Fruit fly (Drosophila melanogaster) whole organism, prepupa: ENCODE measurements around the gene CG14448.
A peak's percentile ranks its signal among the peaks of the same experiment; 100 is the strongest.

ENCODE experiments used
- Blimp-1 ChIP-seq: fragments of 200-800 bp; sonication (Bioruptor generic); optimal IDR thresholded peaks from 3 replicates; lab custom pipeline; 2017; ENCODE audit warnings: missing biosample characterization, missing genetic modification characterization, mild to moderate bottlenecking, moderate library complexity, missing genetic modification reagents
- CG10631 ChIP-seq: fragments of 200-800 bp; sonication (Bioruptor generic); optimal IDR thresholded peaks from 2 replicates; lab custom pipeline; 2016; ENCODE audit warnings: missing biosample characterization, missing genetic modification characterization
- CG11762 ChIP-seq: fragments of 200-800 bp; sonication (Bioruptor generic); optimal IDR thresholded peaks from 3 replicates; lab custom pipeline; 2016; ENCODE audit warnings: missing biosample characterization, missing genetic modification characterization; ENCODE audit not compliant: insufficient read depth
- CG15336 ChIP-seq: fragments of 200-800 bp; sonication (Bioruptor generic); IDR thresholded peaks from 2 replicates; pipeline ENCODE4 v1.3.6; 2022; ENCODE audit warnings: missing biosample characterization, missing genetic modification characterization
- CG16779 ChIP-seq: fragments of 200-800 bp; sonication (Bioruptor generic); optimal IDR thresholded peaks from 3 replicates; lab custom pipeline; 2017; ENCODE audit warnings: missing biosample characterization, mild to moderate bottlenecking, missing genetic modification characterization
- CG32006 ChIP-seq: fragments of 200-800 bp; sonication (Bioruptor generic); optimal IDR thresholded peaks from 3 replicates; lab custom pipeline; 2017; ENCODE audit warnings: missing biosample characterization, mild to moderate bottlenecking, missing genetic modification characterization
- CG34406 ChIP-seq: fragments of 200-800 bp; sonication (Bioruptor generic); optimal IDR thresholded peaks from 3 replicates; lab custom pipeline; 2016; ENCODE audit warnings: missing biosample characterization, missing genetic modification characterization
- CG4318 ChIP-seq: fragments of 200-800 bp; sonication (Bioruptor generic); optimal IDR thresholded peaks from 3 replicates; lab custom pipeline; 2017; ENCODE audit warnings: missing biosample characterization, mild to moderate bottlenecking, missing genetic modification characterization
- CG6163 ChIP-seq: fragments of 200-800 bp; sonication (Bioruptor generic); IDR thresholded peaks from 3 replicates; pipeline ENCODE4 v1.3.6; 2022; ENCODE audit warnings: missing biosample characterization, missing genetic modification characterization
- CG6276 ChIP-seq: fragments of 200-800 bp; sonication (Bioruptor generic); optimal IDR thresholded peaks from 2 replicates; lab custom pipeline; 2017; ENCODE audit warnings: missing biosample characterization, mild to moderate bottlenecking, missing genetic modification characterization
- CG6808 ChIP-seq: fragments of 200-800 bp; sonication (Bioruptor generic); optimal IDR thresholded peaks from 3 replicates; lab custom pipeline; 2017; ENCODE audit warnings: missing biosample characterization, missing genetic modification characterization, mild to moderate bottlenecking, moderate library complexity, missing genetic modification reagents
- CG6854 ChIP-seq: fragments of 200-800 bp; sonication (Bioruptor generic); optimal IDR thresholded peaks from 2 replicates; lab custom pipeline; 2017; ENCODE audit warnings: missing biosample characterization, mild to moderate bottlenecking, missing genetic modification characterization
- CG7368 ChIP-seq: fragments of 200-800 bp; sonication (Bioruptor generic); optimal IDR thresholded peaks from 3 replicates; lab custom pipeline; 2016; ENCODE audit warnings: missing biosample characterization, missing genetic modification characterization
- CG8119 ChIP-seq: fragments of 200-800 bp; sonication (Bioruptor generic); IDR thresholded peaks from 3 replicates; pipeline ENCODE4 v1.3.6; 2022; ENCODE audit warnings: missing biosample characterization, missing genetic modification characterization
- CG9139 ChIP-seq: fragments of 200-800 bp; sonication (Bioruptor generic); optimal IDR thresholded peaks from 3 replicates; lab custom pipeline; 2017; ENCODE audit warnings: missing biosample characterization, mild to moderate bottlenecking, missing genetic modification characterization
- Eip93F ChIP-seq: fragments of 200-800 bp; sonication (Bioruptor generic); optimal IDR thresholded peaks from 2 replicates; lab custom pipeline; 2016; ENCODE audit warnings: missing biosample characterization, mild to moderate bottlenecking, missing genetic modification characterization
- Ets96B ChIP-seq: fragments of 200-800 bp; optimal IDR thresholded peaks from 2 replicates; lab custom pipeline; 2019; ENCODE audit warnings: missing biosample characterization, mild to moderate bottlenecking, missing genetic modification characterization, moderate library complexity
- Gug ChIP-seq: fragments of 200-800 bp; sonication (Bioruptor generic); IDR thresholded peaks from 2 replicates; pipeline ENCODE4 v1.3.6; 2022; ENCODE audit warnings: missing biosample characterization, missing genetic modification characterization
- Hr39 ChIP-seq: fragments of 200-800 bp; sonication (Bioruptor generic); optimal IDR thresholded peaks from 2 replicates; lab custom pipeline; 2016; ENCODE audit warnings: missing biosample characterization, missing genetic modification characterization
- Hr4 ChIP-seq: fragments of 200-800 bp; sonication (Bioruptor generic); optimal IDR thresholded peaks from 3 replicates; lab custom pipeline; 2016; ENCODE audit warnings: missing biosample characterization, missing genetic modification characterization
- Lpt ChIP-seq: fragments of 200-800 bp; sonication (Bioruptor generic); optimal IDR thresholded peaks from 3 replicates; lab custom pipeline; 2016; ENCODE audit warnings: missing biosample characterization, missing genetic modification characterization
- Smox ChIP-seq: fragments of 200-800 bp; sonication (Bioruptor generic); optimal IDR thresholded peaks from 3 replicates; lab custom pipeline; 2016; ENCODE audit warnings: missing biosample characterization, missing genetic modification characterization
- Sox102F ChIP-seq: fragments of 200-800 bp; sonication (Bioruptor generic); optimal IDR thresholded peaks from 2 replicates; lab custom pipeline; 2016; ENCODE audit warnings: missing biosample characterization, mild to moderate bottlenecking, missing genetic modification characterization
- Sox14 ChIP-seq: fragments of 200-800 bp; sonication (Bioruptor generic); optimal IDR thresholded peaks from 3 replicates; lab custom pipeline; 2016; ENCODE audit warnings: missing biosample characterization, missing genetic modification characterization
- Sox15 ChIP-seq: fragments of 200-800 bp; sonication (Bioruptor generic); optimal IDR thresholded peaks from 3 replicates; lab custom pipeline; 2016; ENCODE audit warnings: missing biosample characterization, missing genetic modification characterization
- achi ChIP-seq: fragments of 200-800 bp; sonication (Bioruptor generic); optimal IDR thresholded peaks from 3 replicates; lab custom pipeline; 2016; ENCODE audit warnings: missing biosample characterization, missing genetic modification characterization
- cyc ChIP-seq: fragments of 200-800 bp; sonication (Bioruptor generic); optimal IDR thresholded peaks from 3 replicates; lab custom pipeline; 2016; ENCODE audit warnings: missing biosample characterization, missing genetic modification characterization
- dac ChIP-seq: fragments of 200-800 bp; sonication (Bioruptor generic); optimal IDR thresholded peaks from 2 replicates; lab custom pipeline; 2017; ENCODE audit warnings: missing biosample characterization, mild to moderate bottlenecking, missing genetic modification characterization
- dsx ChIP-seq: fragments of 200-800 bp; optimal IDR thresholded peaks from 3 replicates; lab custom pipeline; 2019; ENCODE audit warnings: missing biosample characterization, mild to moderate bottlenecking, missing genetic modification characterization, moderate library complexity; ENCODE audit not compliant: poor library complexity, severe bottlenecking
- eg ChIP-seq: fragments of 200-800 bp; sonication (Bioruptor generic); IDR thresholded peaks from 3 replicates; pipeline ENCODE4 v1.3.6; 2022; ENCODE audit warnings: missing biosample characterization, missing genetic modification characterization
- esn ChIP-seq: fragments of 200-800 bp; sonication (Bioruptor generic); optimal IDR thresholded peaks from 2 replicates; lab custom pipeline; 2016; ENCODE audit warnings: missing biosample characterization, mild to moderate bottlenecking, missing genetic modification characterization, moderate library complexity
- fd85E ChIP-seq: fragments of 200-800 bp; sonication (Bioruptor generic); optimal IDR thresholded peaks from 3 replicates; lab custom pipeline; 2016; ENCODE audit warnings: missing biosample characterization, missing genetic modification characterization
- lz ChIP-seq: fragments of 200-800 bp; sonication (Bioruptor generic); optimal IDR thresholded peaks from 3 replicates; lab custom pipeline; 2016; ENCODE audit warnings: missing biosample characterization, missing genetic modification characterization
- ss ChIP-seq, 2 experiments: fragments of 200-800 bp; sonication (Bioruptor generic); optimal IDR thresholded peaks; 2 replicates in 1 of 2; 3 replicates in 1 of 2; lab custom pipeline; 2017 to 2018; ENCODE audit warnings: mild to moderate bottlenecking in 2 of 2, missing biosample characterization in 2 of 2, missing genetic modification characterization in 2 of 2, moderate library complexity in 1 of 2
- svp ChIP-seq: fragments of 200-800 bp; sonication (Bioruptor generic); peaks from one replicate; lab custom pipeline; 2016; ENCODE audit warnings: missing biosample characterization, missing genetic modification characterization
- vri ChIP-seq: fragments of 200-800 bp; sonication (Bioruptor generic); optimal IDR thresholded peaks from 3 replicates; lab custom pipeline; 2016; ENCODE audit warnings: missing biosample characterization, mild to moderate bottlenecking, missing genetic modification characterization

CG14448 gene

DNA sequence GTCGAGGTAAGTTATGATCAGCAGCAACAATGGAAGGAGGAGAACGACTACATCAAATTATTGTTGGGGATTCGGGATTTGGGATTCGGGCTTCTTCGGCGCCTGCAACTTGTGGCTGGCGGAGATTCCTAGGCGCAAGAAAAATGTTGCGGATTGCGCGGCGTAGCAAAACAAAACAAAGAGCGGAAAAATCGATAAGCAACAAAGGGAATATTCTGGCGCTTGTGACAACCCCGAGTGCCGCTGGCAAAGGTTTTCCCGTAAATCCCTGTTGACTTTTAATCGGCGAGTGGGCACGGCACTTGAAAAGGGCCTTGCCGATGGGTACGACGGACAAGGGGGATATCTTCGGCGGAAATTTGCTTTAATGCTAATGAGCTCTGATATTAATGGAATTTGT lies 38.3 kb upstream of the CG14448 start:
- TF ChIP-seq CG10631 (GFP tag; lab: Kevin White, UChicago) (no peak), CG15336 (GFP tag; lab: Robert Waterston, UW) (no peak), dsx (no peak), svp (GFP tag; lab: Kevin White, UChicago) (no peak), lz (GFP tag; lab: Kevin White, UChicago) (no peak), Blimp-1 (GFP tag; lab: Kevin White, UChicago) (no peak), CG6276 (GFP tag; lab: Kevin White, UChicago) (no peak), CG6854 (GFP tag; lab: Kevin White, UChicago) (no peak), Lpt (GFP tag; lab: Kevin White, UChicago) (no peak), Hr4 (no peak), CG6808 (GFP tag; lab: Kevin White, UChicago) (no peak), Sox15 (GFP tag; lab: Kevin White, UChicago) (no peak), dac (no peak)

DNA sequence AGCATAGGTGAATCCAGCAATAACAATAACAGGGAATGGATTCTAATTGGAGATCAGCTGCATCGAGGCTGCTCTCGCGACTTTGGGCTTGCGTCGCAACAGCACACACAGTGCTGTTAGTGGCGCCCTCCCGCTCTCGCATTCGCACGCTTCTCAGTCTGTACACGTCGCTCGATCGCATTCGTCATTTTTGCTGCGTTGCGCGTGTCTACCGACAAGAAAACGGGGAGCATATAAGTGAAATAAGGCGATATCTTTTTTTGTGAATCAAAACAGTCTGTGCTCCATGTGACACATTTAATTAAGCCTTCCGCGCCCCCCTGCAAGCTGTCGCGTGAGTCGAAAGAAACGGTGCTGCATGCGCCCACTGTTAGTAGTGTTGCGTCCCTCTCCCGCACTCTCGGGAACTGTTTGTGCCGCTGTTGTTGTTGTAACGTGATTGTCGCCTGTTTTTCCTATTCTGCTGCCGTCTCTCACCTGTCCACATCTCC lies 14.8 kb upstream of the CG14448 start:
- 0 out of 2 replicates have a peak, but pooled peaks have one; percentile 24 for TF ChIP-seq CG15336 (GFP tag; lab: Robert Waterston, UW)
- no peak for TF ChIP-seq Smox (GFP tag; lab: Kevin White, UChicago)
- no peak for TF ChIP-seq achi (GFP tag; lab: Kevin White, UChicago)
- peak; percentile 29 for TF ChIP-seq Sox14 (GFP tag; lab: Kevin White, UChicago)
- no peak for TF ChIP-seq vri (GFP tag; lab: Kevin White, UChicago)
- no peak for TF ChIP-seq Hr39
- no peak for TF ChIP-seq cyc
- peak; percentile 71 for TF ChIP-seq svp (GFP tag; lab: Kevin White, UChicago)
- TF ChIP-seq CG6163 (GFP tag; lab: Robert Waterston, UW) = peak; percentile 51; the same call in 1 of the 3 replicates
- TF ChIP-seq CG32006 (GFP tag; lab: Kevin White, UChicago) = no peak
- TF ChIP-seq Ets96B (tag; lab: Kevin White, UChicago) = no peak
- TF ChIP-seq CG7368 = no peak
- TF ChIP-seq Eip93F (GFP tag; lab: Kevin White, UChicago) = no peak
- TF ChIP-seq CG6808 (GFP tag; lab: Kevin White, UChicago) = peak; percentile 1
- no peak for TF ChIP-seq dac
- TF ChIP-seq CG9139 (GFP tag; lab: Kevin White, UChicago) = peak; percentile 12
- TF ChIP-seq CG16779 (tag; lab: Kevin White, UChicago) = no peak
- TF ChIP-seq CG6854 (GFP tag; lab: Kevin White, UChicago) = peak; percentile 22
- peak; percentile 14 for TF ChIP-seq esn (GFP tag; lab: Kevin White, UChicago)
- no peak for TF ChIP-seq dsx
- peak in 1 of 2 experiments; percentile 51 for TF ChIP-seq ss (GFP tag; optimal IDR thresholded peaks at IDR 0.05; lab: Kevin White, UChicago)
- TF ChIP-seq Gug (GFP tag; lab: Robert Waterston, UW) = no peak
- TF ChIP-seq lz (GFP tag; lab: Kevin White, UChicago) = no peak
- no peak for TF ChIP-seq CG34406
- TF ChIP-seq eg (GFP tag; lab: Robert Waterston, UW) = 0 out of 3 replicates have a peak, but pooled peaks have one; percentile 41
- no peak for TF ChIP-seq Blimp-1 (GFP tag; lab: Kevin White, UChicago)
- peak; percentile 10 for TF ChIP-seq Lpt (GFP tag; lab: Kevin White, UChicago)

dm6 chr3L:22774479-22774878 lies 13.8 kb upstream of the CG14448 start:
- peak; percentile 20 for TF ChIP-seq cyc
- TF ChIP-seq Gug (GFP tag; lab: Robert Waterston, UW) = no peak
- TF ChIP-seq esn (GFP tag; lab: Kevin White, UChicago) = no peak
- TF ChIP-seq eg (GFP tag; lab: Robert Waterston, UW) = no peak
- TF ChIP-seq CG4318 = no peak
- TF ChIP-seq svp (GFP tag; lab: Kevin White, UChicago) = peak; percentile 92
- TF ChIP-seq CG8119 (GFP tag; lab: Robert Waterston, UW) = no peak
- TF ChIP-seq Sox102F = peak; percentile 11
- TF ChIP-seq CG11762 (GFP tag; lab: Kevin White, UChicago) = no peak
- no peak for TF ChIP-seq fd85E (GFP tag; lab: Kevin White, UChicago)
- TF ChIP-seq Ets96B (tag; lab: Kevin White, UChicago) = no peak
